Worm (Caenorhabditis elegans) whole organism, late embryonic: ENCODE data around the gene T07D4.5.

ENCODE experiments used
- Y22D7AL.16 ChIP-seq: sonication (generic microtip); optimal IDR thresholded peaks from 2 replicates; lab custom pipeline; 2016; ENCODE audit warnings: missing genetic modification characterization, missing compliant biosample characterization
- ahr-1 ChIP-seq: sonication (generic microtip); optimal IDR thresholded peaks from 2 replicates; lab custom pipeline; 2016; ENCODE audit warnings: missing genetic modification characterization, missing compliant biosample characterization
- ama-1 ChIP-seq: fragments of 150-350 bp; optimal IDR thresholded peaks from 2 replicates; lab custom pipeline; 2014
- ceh-14 ChIP-seq: sonication (generic microtip); optimal IDR thresholded peaks from 2 replicates; lab custom pipeline; 2016; ENCODE audit warnings: missing genotype, missing genetic modification characterization, missing compliant biosample characterization
- ceh-22 ChIP-seq: sonication (generic microtip); optimal IDR thresholded peaks from 2 replicates; lab custom pipeline; 2017; ENCODE audit warnings: missing biosample characterization, missing genetic modification characterization
- ceh-24 ChIP-seq: sonication (generic microtip); optimal IDR thresholded peaks from 2 replicates; lab custom pipeline; 2016; ENCODE audit warnings: mild to moderate bottlenecking, missing genetic modification characterization, missing compliant biosample characterization
- ceh-30 ChIP-seq: fragments of 150-350 bp; optimal IDR thresholded peaks from 2 replicates; lab custom pipeline; 2014; ENCODE audit warnings: missing biosample characterization, missing genetic modification characterization
- ceh-48 ChIP-seq: sonication (generic microtip); optimal IDR thresholded peaks from 2 replicates; lab custom pipeline; 2016; ENCODE audit warnings: missing genetic modification characterization, inconsistent platforms, missing compliant biosample characterization
- ceh-6 ChIP-seq: fragments of 200-800 bp; sonication (Bioruptor generic); optimal IDR thresholded peaks from 2 replicates; lab custom pipeline; 2018; ENCODE audit warnings: mild to moderate bottlenecking, missing genetic modification characterization, missing compliant biosample characterization
- ceh-9 ChIP-seq: sonication (generic microtip); optimal IDR thresholded peaks from 2 replicates; lab custom pipeline; 2016; ENCODE audit warnings: mild to moderate bottlenecking, missing genetic modification characterization, inconsistent platforms, missing compliant biosample characterization
- dve-1 ChIP-seq: sonication (generic microtip); optimal IDR thresholded peaks from 2 replicates; lab custom pipeline; 2017; ENCODE audit warnings: antibody characterized with exemption, mild to moderate bottlenecking, missing genetic modification characterization, missing compliant biosample characterization
- elt-2 ChIP-seq: sonication (generic microtip); optimal IDR thresholded peaks from 2 replicates; lab custom pipeline; 2016; ENCODE audit warnings: missing genetic modification reagents, missing genetic modification characterization, missing compliant biosample characterization
- elt-4 ChIP-seq: sonication (generic microtip); optimal IDR thresholded peaks from 2 replicates; lab custom pipeline; 2016; ENCODE audit warnings: missing genetic modification characterization, missing compliant biosample characterization
- ets-4 ChIP-seq: sonication (generic microtip); optimal IDR thresholded peaks from 2 replicates; lab custom pipeline; 2016; ENCODE audit warnings: missing genetic modification characterization, missing compliant biosample characterization
- fax-1 ChIP-seq: sonication (generic microtip); optimal IDR thresholded peaks from 2 replicates; lab custom pipeline; 2016; ENCODE audit warnings: missing genotype, missing genetic modification characterization, missing compliant biosample characterization
- fkh-10 ChIP-seq: fragments of 150-350 bp; optimal IDR thresholded peaks from 2 replicates; lab custom pipeline; 2014; ENCODE audit warnings: missing biosample characterization, missing genetic modification reagents, missing genetic modification characterization
- gmeb-2 ChIP-seq: sonication (generic microtip); optimal IDR thresholded peaks from 2 replicates; lab custom pipeline; 2016; ENCODE audit warnings: missing genetic modification characterization, inconsistent platforms, missing compliant biosample characterization
- hlh-13 ChIP-seq: fragments of 200-800 bp; sonication (Bioruptor generic); optimal IDR thresholded peaks from 2 replicates; lab custom pipeline; 2018; ENCODE audit warnings: mild to moderate bottlenecking, missing genetic modification characterization, missing compliant biosample characterization
- lim-6 ChIP-seq: sonication (generic microtip); optimal IDR thresholded peaks from 2 replicates; lab custom pipeline; 2016; ENCODE audit warnings: missing genetic modification characterization, missing compliant biosample characterization
- lin-11 ChIP-seq: fragments of 200-800 bp; sonication (Bioruptor generic); optimal IDR thresholded peaks from 2 replicates; lab custom pipeline; 2018; ENCODE audit warnings: mild to moderate bottlenecking, missing genetic modification characterization, missing compliant biosample characterization
- madf-2 ChIP-seq: sonication (generic microtip); optimal IDR thresholded peaks from 2 replicates; lab custom pipeline; 2017; ENCODE audit warnings: missing genetic modification characterization, missing compliant biosample characterization
- nfya-1 ChIP-seq: sonication (generic microtip); optimal IDR thresholded peaks from 2 replicates; lab custom pipeline; 2017; ENCODE audit warnings: missing genetic modification characterization, mild to moderate bottlenecking, missing compliant biosample characterization, antibody characterized with exemption, moderate library complexity
- nhr-232 ChIP-seq: sonication (generic microtip); optimal IDR thresholded peaks from 2 replicates; lab custom pipeline; 2016; ENCODE audit warnings: missing genetic modification characterization, missing compliant biosample characterization
- npax-4 ChIP-seq: sonication (generic microtip); optimal IDR thresholded peaks from 2 replicates; lab custom pipeline; 2016; ENCODE audit warnings: missing genetic modification characterization, missing compliant biosample characterization
- pag-3 ChIP-seq: sonication (generic microtip); optimal IDR thresholded peaks from 2 replicates; lab custom pipeline; 2016; ENCODE audit warnings: missing compliant biosample characterization, missing genetic modification characterization, borderline replicate concordance
- pha-4 ChIP-seq: fragments of 150-350 bp; optimal IDR thresholded peaks from 2 replicates; lab custom pipeline; 2018; ENCODE audit warnings: missing biosample characterization, missing genetic modification reagents, missing genetic modification characterization
- pqm-1 ChIP-seq: sonication (generic microtip); optimal IDR thresholded peaks from 2 replicates; lab custom pipeline; 2016; ENCODE audit warnings: missing genetic modification characterization, missing compliant biosample characterization
- pros-1 ChIP-seq: fragments of 150-350 bp; optimal IDR thresholded peaks from 2 replicates; lab custom pipeline; 2014; ENCODE audit warnings: missing biosample characterization, missing genetic modification reagents, missing genetic modification characterization
- ref-2 ChIP-seq: sonication (generic microtip); optimal IDR thresholded peaks from 2 replicates; lab custom pipeline; 2016; ENCODE audit warnings: missing genetic modification characterization, missing compliant biosample characterization
- sox-2 ChIP-seq: fragments of 200-800 bp; sonication (Bioruptor generic); IDR thresholded peaks from 2 replicates; pipeline ENCODE4 v1.3.6; 2022; ENCODE audit warnings: missing genetic modification reagents, missing genetic modification characterization, missing compliant biosample characterization
- sox-4 ChIP-seq: sonication (generic microtip); optimal IDR thresholded peaks from 2 replicates; lab custom pipeline; 2017; ENCODE audit warnings: mild to moderate bottlenecking, missing genetic modification characterization, inconsistent platforms, missing compliant biosample characterization
- syd-9 ChIP-seq: sonication (generic microtip); optimal IDR thresholded peaks from 2 replicates; lab custom pipeline; 2016; ENCODE audit warnings: mild to moderate bottlenecking, missing genetic modification characterization, moderate library complexity, missing compliant biosample characterization
- tbx-7 ChIP-seq: sonication (generic microtip); optimal IDR thresholded peaks from 2 replicates; lab custom pipeline; 2016; ENCODE audit warnings: missing genotype, missing genetic modification characterization, missing compliant biosample characterization
- ttx-3 ChIP-seq: sonication (generic microtip); optimal IDR thresholded peaks from 2 replicates; lab custom pipeline; 2016; ENCODE audit warnings: missing genetic modification reagents, missing genetic modification characterization, missing compliant biosample characterization
- unc-42 ChIP-seq: sonication (generic microtip); optimal IDR thresholded peaks from 2 replicates; lab custom pipeline; 2016; ENCODE audit warnings: missing genotype, missing genetic modification characterization, missing compliant biosample characterization
- unc-86 ChIP-seq: sonication (generic microtip); optimal IDR thresholded peaks from 2 replicates; lab custom pipeline; 2016; ENCODE audit warnings: missing genetic modification characterization, missing compliant biosample characterization
- zip-5 ChIP-seq: sonication (generic microtip); optimal IDR thresholded peaks from 2 replicates; lab custom pipeline; 2016; ENCODE audit warnings: missing genetic modification characterization, missing compliant biosample characterization

The T07D4.5 gene

DNA sequence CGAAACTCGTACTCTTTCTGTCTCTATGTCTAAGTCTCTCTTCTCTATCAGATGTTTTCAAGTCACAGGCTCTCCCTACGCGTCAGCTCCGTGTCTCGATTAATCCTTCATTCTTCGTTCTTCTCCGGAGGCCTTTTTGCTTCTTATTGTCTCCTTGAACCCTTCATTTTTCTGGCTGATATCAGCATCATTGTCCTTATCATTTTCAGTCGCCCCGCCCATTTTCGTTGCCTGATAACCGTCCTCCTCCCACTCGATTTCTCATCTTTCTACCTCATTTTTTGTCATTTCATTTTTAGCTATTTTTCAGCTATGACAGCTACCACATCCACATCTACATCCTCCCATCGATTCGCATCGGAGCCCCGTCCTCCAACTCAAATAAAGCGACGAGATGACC lies 38.0 kb upstream of the T07D4.5 start, which contains the start of gene B0457.6:
Gene B0457.6 (plus strand): TSS at position 284 of the 400 bp plus-strand sequence.
- TF ChIP-seq ets-4 (tag; lab: Kevin White, UChicago) (no peak), hlh-13 (GFP tag; lab: Kevin White, UChicago) (no peak), elt-2 (peak; percentile 57)
- TF ChIP-seq, all 69 proteins: peak for 1

DNA sequence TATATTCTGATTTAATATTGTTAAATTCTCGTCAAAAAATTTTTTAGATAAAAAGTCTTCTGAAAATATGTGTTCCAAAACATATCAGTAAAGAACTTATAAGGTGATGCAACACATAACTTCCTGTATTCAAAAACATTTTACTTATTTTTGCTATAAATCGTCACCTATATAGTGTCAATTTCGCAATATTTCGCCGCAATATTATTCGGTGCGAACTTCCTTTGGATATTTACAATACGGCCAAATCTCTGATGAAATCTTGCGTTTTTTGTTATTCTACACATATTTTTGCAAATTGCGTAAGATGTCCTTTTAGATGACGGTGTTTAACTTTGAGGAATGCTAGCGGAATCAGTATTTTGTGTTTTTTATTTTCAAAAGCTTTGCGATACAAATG lies 37.3 kb upstream of the T07D4.5 start:
- TF ChIP-seq dve-1 (tag; lab: Kevin White, UChicago), result no peak
- no peak for TF ChIP-seq nhr-232 (tag; lab: Kevin White, UChicago)
- TF ChIP-seq ahr-1, result no peak
- no peak for TF ChIP-seq ceh-24

DNA sequence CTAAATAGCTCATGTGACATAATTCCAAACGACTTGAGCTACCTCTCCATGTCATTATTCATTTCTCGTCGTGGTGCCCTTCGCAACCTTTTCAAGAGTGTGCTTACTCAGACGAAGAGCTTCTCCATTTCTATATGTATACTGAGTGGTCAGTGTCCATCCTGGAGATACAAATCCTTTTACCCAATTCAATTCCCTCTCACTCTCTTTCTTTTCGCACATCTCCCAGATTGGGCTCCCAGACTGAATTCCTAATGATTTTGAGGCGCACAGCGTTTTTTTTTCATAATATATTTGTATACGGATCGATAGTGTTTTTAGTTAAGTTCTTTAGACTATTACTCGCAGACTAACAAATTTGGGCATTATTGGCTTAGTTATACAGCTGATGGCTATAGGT lies 36.8 kb upstream of the T07D4.5 start:
- TF ChIP-seq pag-3 (no peak), unc-42 (tag; lab: Kevin White, UChicago) (peak; percentile 57), gmeb-2 (tag; lab: Kevin White, UChicago) (no peak)

DNA sequence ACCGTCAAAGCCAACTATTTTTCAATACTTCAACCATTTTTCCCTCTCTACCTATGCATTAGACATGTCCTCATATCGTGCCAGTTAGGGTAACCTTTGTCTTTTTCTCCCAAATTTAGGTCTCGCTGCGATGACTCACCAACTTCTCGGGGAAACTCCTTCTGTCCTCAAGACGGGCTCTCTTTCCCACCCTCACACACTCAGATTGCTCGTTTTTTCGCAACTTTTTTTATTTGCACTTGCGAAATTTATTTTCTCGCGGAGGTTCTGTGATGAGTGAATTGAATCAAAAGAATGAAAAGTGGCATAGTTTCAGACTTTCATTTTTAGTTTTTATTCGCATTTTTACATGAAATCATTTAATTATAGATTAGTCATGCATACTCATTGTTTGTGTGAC lies 36.2 kb upstream of the T07D4.5 start:
- TF ChIP-seq ceh-22 (no peak), lim-6 (tag; lab: Kevin White, UChicago) (no peak), Y22D7AL.16 (no peak), madf-2 (no peak), ttx-3 (tag; lab: Kevin White, UChicago) (no peak), gmeb-2 (tag; lab: Kevin White, UChicago) (no peak), tbx-7 (no peak), ceh-30 (tag; lab: Kevin White, UChicago) (no peak), fkh-10 (GFP tag; lab: Kevin White, UChicago) (no peak), sox-2 (GFP tag; lab: Robert Waterston, UW) (no peak), pqm-1 (tag; lab: Kevin White, UChicago) (no peak)

DNA sequence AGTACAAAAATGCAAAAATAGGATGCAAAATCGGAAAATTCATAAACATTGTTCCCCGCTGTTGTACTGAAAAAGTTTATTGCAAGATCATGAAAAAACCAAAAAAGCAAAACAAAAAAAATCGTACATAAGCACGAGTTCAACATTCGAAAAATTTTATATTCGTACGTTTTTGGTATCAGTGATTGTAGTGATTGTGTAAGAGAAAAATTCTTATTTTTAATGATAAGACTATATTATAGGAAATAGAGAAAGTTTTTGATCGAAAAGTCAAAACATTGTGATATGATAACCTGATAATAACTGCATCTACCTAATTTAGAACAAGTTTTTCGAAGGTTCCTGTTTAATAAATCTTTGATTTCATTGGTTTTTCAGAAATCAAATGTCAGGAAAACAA lies 33.2 kb upstream of the T07D4.5 start:
- TF ChIP-seq ceh-9 (tag; lab: Kevin White, UChicago), result no peak
- TF ChIP-seq syd-9 (tag; lab: Kevin White, UChicago), result no peak
- TF ChIP-seq pros-1 (tag; lab: Kevin White, UChicago), result no peak
- TF ChIP-seq ets-4 (tag; lab: Kevin White, UChicago), result no peak
- no peak for TF ChIP-seq sox-4 (tag; lab: Kevin White, UChicago)

DNA sequence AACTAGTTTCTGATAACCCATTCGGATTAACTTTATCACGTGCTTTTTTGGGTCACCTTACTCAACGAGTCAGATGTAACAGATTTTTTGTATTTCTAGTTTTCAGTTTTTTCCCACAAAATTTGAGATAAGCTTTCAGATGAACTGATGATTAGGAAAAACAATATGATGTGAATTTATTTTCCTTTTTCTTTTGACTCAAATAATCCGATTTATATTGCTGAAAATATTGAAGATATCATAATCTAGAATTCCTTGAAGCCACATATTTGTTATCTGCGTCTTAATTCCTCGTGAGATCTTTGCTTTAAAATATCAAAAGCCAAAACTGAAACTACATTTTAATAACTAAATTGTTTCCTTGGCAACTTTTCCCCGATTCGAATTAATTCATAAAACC lies 32.5 kb upstream of the T07D4.5 start:
- TF ChIP-seq zip-5 (tag; lab: Kevin White, UChicago) (no peak), sox-2 (GFP tag; lab: Robert Waterston, UW) (no peak), elt-4 (no peak), ama-1 (lab: Kevin White, UChicago) (no peak), syd-9 (tag; lab: Kevin White, UChicago) (no peak), npax-4 (no peak), lin-11 (tag; lab: Kevin White, UChicago) (no peak), ceh-14 (no peak), unc-86 (tag; lab: Kevin White, UChicago) (no peak), ceh-48 (tag; lab: Kevin White, UChicago) (no peak), pha-4 (tag; lab: Kevin White, UChicago) (no peak), ceh-6 (GFP tag; lab: Kevin White, UChicago) (no peak), ceh-24 (no peak), ref-2 (tag; lab: Kevin White, UChicago) (no peak), nfya-1 (tag; lab: Kevin White, UChicago) (no peak), fax-1 (tag; lab: Kevin White, UChicago) (no peak)
